Worm (Caenorhabditis elegans) whole organism, young adult: Measurements from ENCODE around the gene cope-1.

ENCODE experiments used
- B0261.1 ChIP-seq: sonication (generic microtip); optimal IDR thresholded peaks from 2 replicates; lab custom pipeline; 2016; ENCODE audit warnings: mild to moderate bottlenecking, missing genetic modification characterization, moderate library complexity, missing compliant biosample characterization
- D2030.7 ChIP-seq: fragments of 200-800 bp; sonication (Bioruptor generic); IDR thresholded peaks from 2 replicates; pipeline ENCODE4 v1.3.6; 2022; ENCODE audit warnings: missing genetic modification reagents, missing genetic modification characterization, missing compliant biosample characterization
- F10E7.11 ChIP-seq: sonication (generic microtip); optimal IDR thresholded peaks from 2 replicates; lab custom pipeline; 2017; ENCODE audit warnings: mild to moderate bottlenecking, missing genetic modification characterization, moderate library complexity, missing compliant biosample characterization
- F23B12.7 ChIP-seq: sonication (generic microtip); optimal IDR thresholded peaks from 2 replicates; lab custom pipeline; 2017; ENCODE audit warnings: missing genetic modification characterization, mild to moderate bottlenecking, missing compliant biosample characterization, antibody characterized with exemption, moderate library complexity; ENCODE audit not compliant: insufficient read depth
- F33H1.4 ChIP-seq: fragments of 200-800 bp; sonication (Bioruptor generic); IDR thresholded peaks from 2 replicates; pipeline ENCODE4 v1.3.6; 2022; ENCODE audit warnings: missing genetic modification reagents, missing genetic modification characterization, missing compliant biosample characterization
- F49E8.2 ChIP-seq: sonication (generic microtip); optimal IDR thresholded peaks from 3 replicates; lab custom pipeline; 2017; ENCODE audit warnings: missing genetic modification characterization, mild to moderate bottlenecking, missing compliant biosample characterization, antibody characterized with exemption, moderate library complexity; ENCODE audit not compliant: insufficient read depth
- F52B5.7 ChIP-seq: sonication (generic microtip); optimal IDR thresholded peaks from 2 replicates; lab custom pipeline; 2016; ENCODE audit warnings: mild to moderate bottlenecking, missing genetic modification characterization, missing compliant biosample characterization
- K11D2.4 ChIP-seq: fragments of 200-800 bp; sonication (Bioruptor generic); IDR thresholded peaks from 2 replicates; pipeline ENCODE4 v1.3.6; 2022; ENCODE audit warnings: missing genetic modification reagents, missing genetic modification characterization, missing compliant biosample characterization
- T26A5.8 ChIP-seq: sonication (generic microtip); optimal IDR thresholded peaks from 2 replicates; lab custom pipeline; 2016; ENCODE audit warnings: missing genetic modification characterization, missing compliant biosample characterization
- Y95B8A.8 ChIP-seq: fragments of 200-800 bp; sonication (Bioruptor generic); IDR thresholded peaks from 2 replicates; pipeline ENCODE4 v1.3.6; 2022; ENCODE audit warnings: missing genetic modification reagents, missing genetic modification characterization, missing compliant biosample characterization
- ama-1 ChIP-seq, 3 experiments: fragments of 150-350 bp in 1 of 3; sonication (generic microtip) in 2 of 3; optimal IDR thresholded peaks; 2 replicates each; lab custom pipeline; 2014 to 2018; ENCODE audit warnings: missing biosample characterization in 2 of 3, missing genetic modification characterization in 2 of 3, missing genetic modification reagents in 2 of 3
- aptf-3 ChIP-seq: fragments of 200-800 bp; sonication (Bioruptor generic); IDR thresholded peaks from 2 replicates; pipeline ENCODE4 v1.3.6; 2022; ENCODE audit warnings: missing genetic modification characterization, missing compliant biosample characterization
- athp-1 ChIP-seq: sonication (generic microtip); optimal IDR thresholded peaks from 2 replicates; lab custom pipeline; 2017; ENCODE audit warnings: mild to moderate bottlenecking, missing genetic modification characterization, missing compliant biosample characterization
- attf-3 ChIP-seq: fragments of 200-800 bp; sonication (Bioruptor generic); conservative IDR thresholded peaks from 2 replicates; pipeline ENCODE4 v1.3.6; 2022; ENCODE audit warnings: missing genetic modification reagents, missing genetic modification characterization, missing compliant biosample characterization
- bed-1 ChIP-seq: fragments of 200-800 bp; sonication (Bioruptor generic); IDR thresholded peaks from 2 replicates; pipeline ENCODE4 v1.3.6; 2022; ENCODE audit warnings: missing genetic modification reagents, missing genetic modification characterization, missing compliant biosample characterization
- ccch-3 ChIP-seq: fragments of 200-800 bp; sonication (Bioruptor generic); optimal IDR thresholded peaks from 2 replicates; lab custom pipeline; 2018; ENCODE audit warnings: mild to moderate bottlenecking, missing genetic modification characterization, missing compliant biosample characterization
- cebp-2 ChIP-seq: fragments of 200-800 bp; sonication (Bioruptor generic); IDR thresholded peaks from 2 replicates; pipeline ENCODE4 v1.3.6; 2022; ENCODE audit warnings: missing genetic modification characterization, missing compliant biosample characterization
- ceh-100 ChIP-seq: fragments of 200-800 bp; sonication (Bioruptor generic); IDR thresholded peaks from 2 replicates; pipeline ENCODE4 v1.3.6; 2022; ENCODE audit warnings: missing genetic modification reagents, missing genetic modification characterization, missing compliant biosample characterization
- ceh-27 ChIP-seq: fragments of 200-800 bp; sonication (Bioruptor generic); optimal IDR thresholded peaks from 2 replicates; lab custom pipeline; 2018; ENCODE audit warnings: mild to moderate bottlenecking, missing genetic modification characterization, moderate library complexity, missing compliant biosample characterization
- dpff-1 ChIP-seq: sonication (generic microtip); optimal IDR thresholded peaks from 2 replicates; lab custom pipeline; 2017; ENCODE audit warnings: mild to moderate bottlenecking, missing genetic modification characterization, missing compliant biosample characterization
- egl-18 ChIP-seq: fragments of 200-800 bp; sonication (Bioruptor generic); IDR thresholded peaks from 2 replicates; pipeline ENCODE4 v1.3.6; 2022; ENCODE audit warnings: missing genetic modification reagents, missing genetic modification characterization, missing compliant biosample characterization
- egrh-3 ChIP-seq: fragments of 200-800 bp; sonication (Bioruptor generic); IDR thresholded peaks from 2 replicates; pipeline ENCODE4 v1.3.6; 2022; ENCODE audit warnings: missing genetic modification reagents, missing genetic modification characterization, missing compliant biosample characterization
- him-1 ChIP-seq: sonication (generic microtip); optimal IDR thresholded peaks from 2 replicates; lab custom pipeline; 2016; ENCODE audit warnings: missing genotype, missing genetic modification reagents, missing genetic modification characterization, missing compliant biosample characterization
- hlh-26 ChIP-seq: fragments of 200-800 bp; sonication (Bioruptor generic); conservative IDR thresholded peaks from 2 replicates; pipeline ENCODE4 v1.3.6; 2022; ENCODE audit warnings: missing genetic modification reagents, missing genetic modification characterization, missing compliant biosample characterization
- hmg-20 ChIP-seq: fragments of 200-800 bp; sonication (Bioruptor generic); IDR thresholded peaks from 2 replicates; pipeline ENCODE4 v1.3.6; 2022; ENCODE audit warnings: missing genetic modification reagents, missing genetic modification characterization, missing compliant biosample characterization
- hsf-1 ChIP-seq: fragments of 200-800 bp; sonication (Bioruptor generic); IDR thresholded peaks from 2 replicates; pipeline ENCODE4 v1.3.6; 2022; ENCODE audit warnings: missing genetic modification reagents, missing genetic modification characterization, missing compliant biosample characterization
- lin-26 ChIP-seq: fragments of 200-800 bp; sonication (Bioruptor generic); IDR thresholded peaks from 2 replicates; pipeline ENCODE4 v1.3.6; 2022; ENCODE audit warnings: missing genetic modification reagents, missing genetic modification characterization, missing compliant biosample characterization
- lin-35 ChIP-seq, 3 experiments: fragments of 150-350 bp in 2 of 3; sonication (generic microtip) in 1 of 3; optimal IDR thresholded peaks; 2 replicates each; lab custom pipeline; 2014 to 2018; ENCODE audit warnings: missing biosample characterization in 3 of 3, missing genetic modification characterization in 3 of 3, missing genetic modification reagents in 3 of 3
- lsl-1 ChIP-seq: fragments of 200-800 bp; sonication (Bioruptor generic); optimal IDR thresholded peaks from 2 replicates; lab custom pipeline; 2018; ENCODE audit warnings: mild to moderate bottlenecking, missing genetic modification characterization, moderate library complexity, missing compliant biosample characterization
- madf-10 ChIP-seq: sonication (generic microtip); optimal IDR thresholded peaks from 2 replicates; lab custom pipeline; 2016; ENCODE audit warnings: mild to moderate bottlenecking, missing genetic modification characterization, missing compliant biosample characterization
- mel-28 ChIP-seq: sonication (generic microtip); optimal IDR thresholded peaks from 2 replicates; lab custom pipeline; 2016; ENCODE audit warnings: borderline replicate concordance, mild to moderate bottlenecking, missing genetic modification characterization, missing compliant biosample characterization
- nhr-120 ChIP-seq: fragments of 200-800 bp; sonication (Bioruptor generic); IDR thresholded peaks from 2 replicates; pipeline ENCODE4 v1.3.6; 2022; ENCODE audit warnings: missing genetic modification characterization, missing compliant biosample characterization
- rcor-1 ChIP-seq: fragments of 200-800 bp; sonication (Bioruptor generic); IDR thresholded peaks from 2 replicates; pipeline ENCODE4 v1.3.6; 2022; ENCODE audit warnings: missing genetic modification reagents, missing genetic modification characterization, missing compliant biosample characterization
- sdz-38 ChIP-seq: sonication (generic microtip); optimal IDR thresholded peaks from 2 replicates; lab custom pipeline; 2016; ENCODE audit warnings: missing genotype, missing genetic modification characterization, missing compliant biosample characterization
- snpc-1.3 ChIP-seq: sonication (generic microtip); optimal IDR thresholded peaks from 2 replicates; lab custom pipeline; 2017; ENCODE audit warnings: missing genetic modification characterization, mild to moderate bottlenecking, missing compliant biosample characterization, antibody characterized with exemption, moderate library complexity, missing genotype, missing genetic modification reagents; ENCODE audit not compliant: insufficient read depth
- somi-1 ChIP-seq: fragments of 200-800 bp; sonication (Bioruptor generic); optimal IDR thresholded peaks from 2 replicates; lab custom pipeline; 2018; ENCODE audit warnings: mild to moderate bottlenecking, missing genetic modification characterization, missing compliant biosample characterization
- sptf-2 ChIP-seq: fragments of 200-800 bp; sonication (Bioruptor generic); optimal IDR thresholded peaks from 2 replicates; lab custom pipeline; 2018; ENCODE audit warnings: mild to moderate bottlenecking, missing genetic modification characterization, missing compliant biosample characterization
- tlf-1 ChIP-seq: fragments of 200-800 bp; sonication (Bioruptor generic); optimal IDR thresholded peaks from 2 replicates; lab custom pipeline; 2018; ENCODE audit warnings: mild to moderate bottlenecking, missing genetic modification characterization, missing compliant biosample characterization
- xnd-1 ChIP-seq: sonication (generic microtip); optimal IDR thresholded peaks from 2 replicates; lab custom pipeline; 2016; ENCODE audit warnings: missing genotype, missing genetic modification reagents, missing genetic modification characterization, missing compliant biosample characterization
- zfh-2 ChIP-seq: fragments of 200-800 bp; sonication (Bioruptor generic); conservative IDR thresholded peaks from 2 replicates; pipeline ENCODE4 v1.3.6; 2022; ENCODE audit warnings: missing genetic modification reagents, missing genetic modification characterization, missing compliant biosample characterization
- zim-3 ChIP-seq: sonication (generic microtip); optimal IDR thresholded peaks from 2 replicates; lab custom pipeline; 2017; ENCODE audit warnings: mild to moderate bottlenecking, missing genetic modification characterization, moderate library complexity, missing compliant biosample characterization
- ztf-26 ChIP-seq: sonication (generic microtip); optimal IDR thresholded peaks from 2 replicates; lab custom pipeline; 2017; ENCODE audit warnings: missing genetic modification characterization, missing compliant biosample characterization
- ztf-6 ChIP-seq: fragments of 200-800 bp; sonication (Bioruptor generic); IDR thresholded peaks from 2 replicates; pipeline ENCODE4 v1.3.6; 2022; ENCODE audit warnings: missing genetic modification reagents, missing genetic modification characterization, missing compliant biosample characterization

Gene cope-1

DNA sequence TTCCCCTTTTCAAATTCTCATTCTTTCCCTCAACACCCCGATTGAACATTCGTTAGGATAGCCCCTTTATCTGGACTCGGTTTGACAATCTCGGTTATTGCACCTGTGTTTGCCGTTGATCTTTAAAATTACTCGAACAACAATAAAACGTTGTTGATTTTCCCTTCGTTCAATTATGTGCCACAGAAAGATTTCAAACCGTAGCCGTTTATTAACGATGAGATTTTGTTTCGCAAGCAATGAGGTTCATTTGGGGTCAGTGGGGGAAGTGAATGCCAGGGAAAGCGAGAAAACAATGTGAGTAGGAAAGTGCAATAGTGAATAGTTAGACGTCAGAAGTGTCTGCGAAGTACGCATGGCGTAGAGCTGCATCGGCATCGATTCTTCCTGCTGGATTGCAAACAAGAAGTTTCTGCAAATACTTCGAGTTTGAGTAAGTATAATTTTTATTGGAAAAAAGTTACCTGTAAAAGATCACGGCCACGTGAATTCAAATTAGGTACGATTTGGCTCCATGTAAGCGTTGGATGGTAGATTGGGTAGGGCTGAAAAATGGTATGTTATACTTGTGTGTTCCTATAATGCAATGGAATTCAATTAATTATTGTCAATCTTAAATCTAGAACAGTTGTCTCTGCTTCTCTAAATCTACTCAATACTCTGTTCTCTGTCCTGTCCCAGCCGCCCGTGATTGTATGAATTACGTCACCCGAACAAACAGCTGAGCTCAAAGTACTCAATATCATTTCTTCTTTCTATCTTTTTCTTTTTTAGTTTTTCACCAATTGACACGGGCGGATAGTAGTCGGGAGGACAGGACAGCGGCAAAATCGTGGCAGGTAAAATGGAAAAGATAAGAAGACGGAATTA lies 38.7 kb downstream of the cope-1 start, which contains the start of gene kel-3 (continued):
- TF ChIP-seq egrh-3 (GFP tag; lab: Robert Waterston, UW) (0 out of 2 replicates have a peak, but pooled peaks have one; percentile 9), F33H1.4 (GFP tag; lab: Robert Waterston, UW) (peak; percentile 67), nhr-120 (GFP tag; lab: Robert Waterston, UW) (no peak), lin-26 (GFP tag; lab: Robert Waterston, UW) (peak; percentile 92), athp-1 (tag; lab: Kevin White, UChicago) (peak; percentile 98), somi-1 (GFP tag; lab: Kevin White, UChicago) (peak; percentile 77), bed-1 (GFP tag; lab: Robert Waterston, UW) (peak; percentile 82; the same call in 1 of the 2 replicates), B0261.1 (peak; percentile 38), rcor-1 (GFP tag; lab: Robert Waterston, UW) (peak; percentile 74), ama-1 (optimal IDR thresholded peaks at IDR 0.05; lab: Kevin White, UChicago) (peak; percentile 97), ama-1 (GFP tag; optimal IDR thresholded peaks at IDR 0.05; lab: Kevin White, UChicago) (peak; percentile 50 to 96), lin-35 (GFP tag; optimal IDR thresholded peaks at IDR 0.05; lab: Kevin White, UChicago) (peak in 2 of 3 experiments; percentile 62 to 89), snpc-1.3 (tag; lab: Kevin White, UChicago) (peak; percentile 90), madf-10 (peak; percentile 73), ceh-27 (GFP tag; lab: Kevin White, UChicago) (peak; percentile 27), hmg-20 (GFP tag; lab: Robert Waterston, UW) (peak; percentile 34; the same call in 1 of the 2 replicates), attf-3 (GFP tag; lab: Robert Waterston, UW) (peak; percentile 32; the same call in 1 of the 2 replicates), cebp-2 (GFP tag; lab: Robert Waterston, UW) (no peak; the same call in 1 of the 2 replicates), lsl-1 (GFP tag; lab: Kevin White, UChicago) (peak; percentile 73), F10E7.11 (peak; percentile 97), ztf-6 (no peak; the same call in 1 of the 2 replicates)

DNA sequence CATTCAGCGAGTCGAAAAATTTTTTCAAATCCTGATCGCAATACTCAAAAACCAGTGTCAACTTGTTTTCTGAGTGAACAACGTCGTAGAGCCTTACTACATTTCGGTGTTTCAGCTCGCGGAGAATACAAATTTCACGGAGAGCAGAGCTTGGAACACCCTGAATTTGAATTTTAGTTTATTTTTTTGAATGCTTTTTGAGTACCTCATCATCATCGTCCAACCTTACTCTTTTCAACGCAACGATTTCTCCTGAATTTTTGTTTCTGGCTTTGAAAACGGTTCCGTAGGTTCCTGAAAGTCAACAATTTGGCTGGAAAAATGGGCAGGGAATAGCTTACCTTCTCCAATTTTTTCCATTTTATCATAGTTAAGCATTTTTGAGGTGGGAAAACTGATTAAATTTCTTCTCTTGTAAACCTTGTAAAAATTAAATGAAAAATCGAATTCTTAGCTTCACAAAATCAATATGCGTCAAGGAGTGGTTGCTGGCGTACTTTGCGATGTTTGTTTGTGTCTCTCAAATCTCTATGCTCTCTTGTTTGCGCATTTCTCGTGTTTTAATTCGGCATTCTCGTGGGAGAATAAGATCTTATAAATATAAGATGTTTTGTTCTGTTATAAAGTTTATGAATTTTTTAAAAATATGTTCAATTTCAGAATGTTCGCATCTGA lies 40.0 kb downstream of the cope-1 start, which contains the start of gene cdk-5:
TSS of gene cdk-5 (minus strand) at position 425 of the 675 bp plus-strand sequence.
- TF ChIP-seq zim-3, result no peak
- no peak for TF ChIP-seq hlh-26 (GFP tag; lab: Robert Waterston, UW)
- TF ChIP-seq tlf-1 (GFP tag; lab: Kevin White, UChicago), result peak; percentile 68
- TF ChIP-seq F23B12.7 (tag; lab: Kevin White, UChicago), result no peak
- TF ChIP-seq sdz-38 (tag; lab: Kevin White, UChicago), result no peak
- TF ChIP-seq F33H1.4 (GFP tag; lab: Robert Waterston, UW), result peak; percentile 75
- no peak for TF ChIP-seq aptf-3 (GFP tag; lab: Robert Waterston, UW)
- no peak for TF ChIP-seq F10E7.11
- no peak for TF ChIP-seq ccch-3 (GFP tag; lab: Kevin White, UChicago)
- TF ChIP-seq Y95B8A.8 (GFP tag; lab: Robert Waterston, UW), result no peak
- TF ChIP-seq egl-18 (GFP tag; lab: Robert Waterston, UW), result no peak
- no peak for TF ChIP-seq sptf-2 (GFP tag; lab: Kevin White, UChicago)
- no peak for TF ChIP-seq zfh-2 (GFP tag; lab: Robert Waterston, UW)
- TF ChIP-seq F49E8.2 (tag; lab: Kevin White, UChicago), result no peak
- no peak for TF ChIP-seq T26A5.8 (tag; lab: Kevin White, UChicago)
- no peak for TF ChIP-seq mel-28
- peak; percentile 15 for TF ChIP-seq madf-10
- TF ChIP-seq K11D2.4, result peak; percentile 69
- TF ChIP-seq athp-1 (tag; lab: Kevin White, UChicago), result no peak
- TF ChIP-seq bed-1 (GFP tag; lab: Robert Waterston, UW), result no peak
- TF ChIP-seq D2030.7, result peak; percentile 72; the same call in 1 of the 2 replicates
- no peak for TF ChIP-seq him-1 (tag; lab: Kevin White, UChicago)
- peak; percentile 58; the same call in 1 of the 2 replicates for TF ChIP-seq ceh-100
- no peak for TF ChIP-seq ztf-26 (tag; lab: Kevin White, UChicago)
- TF ChIP-seq hsf-1 (GFP tag; lab: Robert Waterston, UW), result peak; percentile 76
- peak; percentile 24 for TF ChIP-seq snpc-1.3 (tag; lab: Kevin White, UChicago)
- TF ChIP-seq F52B5.7 (tag; lab: Kevin White, UChicago), result no peak
- no peak for TF ChIP-seq dpff-1 (tag; lab: Kevin White, UChicago)
- TF ChIP-seq xnd-1 (tag; lab: Kevin White, UChicago), result peak; percentile 33
